Worm (Caenorhabditis elegans): ENCODE results near the gene T19C3.6.

Gene T19C3.6

DNA sequence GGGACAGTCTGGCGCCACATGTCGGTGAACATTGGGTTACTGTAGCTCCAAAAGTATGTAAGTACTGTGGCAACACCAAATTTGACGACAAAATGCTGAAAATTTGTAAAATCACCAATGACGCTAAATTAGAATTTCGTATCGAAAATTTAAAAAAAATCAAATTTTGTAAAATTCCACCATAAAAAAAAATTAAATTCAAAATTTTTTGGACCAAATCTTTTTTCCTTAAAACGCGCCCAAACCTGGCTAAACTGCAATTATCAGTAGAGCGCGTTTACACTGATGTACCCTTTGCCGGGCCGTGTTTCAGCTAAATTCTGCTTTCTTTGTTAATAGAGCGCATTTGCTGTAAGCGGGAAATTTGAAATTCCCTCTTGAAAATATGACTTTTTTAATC lies at the start of gene T19C3.6:
TSS of gene T19C3.6 (minus strand) at position 101 of the 400 bp plus-strand sequence.
- TF ChIP-seq daf-12 (tag; optimal IDR thresholded peaks at IDR 0.05), result no peak
- TF ChIP-seq ceh-9 (tag; optimal IDR thresholded peaks at IDR 0.05), result no peak
- no peak for TF ChIP-seq nhr-11 (tag; optimal IDR thresholded peaks at IDR 0.05)
- TF ChIP-seq skn-1 (tag; optimal IDR thresholded peaks at IDR 0.05), result no peak
- no peak for TF ChIP-seq ZK546.5 (tag; optimal IDR thresholded peaks at IDR 0.05)
- no peak for TF ChIP-seq nhr-23 (tag; optimal IDR thresholded peaks at IDR 0.05)
- no peak for TF ChIP-seq ztf-11 (tag; optimal IDR thresholded peaks at IDR 0.05)
- no peak for TF ChIP-seq ama-1 (optimal IDR thresholded peaks at IDR 0.05)
- TF ChIP-seq snpc-4 (tag; optimal IDR thresholded peaks at IDR 0.05), result no peak
- TF ChIP-seq sea-2 (GFP tag; optimal IDR thresholded peaks at IDR 0.05), result no peak

- TF ChIP-seq unc-62 (GFP tag; optimal IDR thresholded peaks at IDR 0.05), result no peak
- no peak for TF ChIP-seq tbx-2 (tag; optimal IDR thresholded peaks at IDR 0.05)
- TF ChIP-seq mml-1 (tag; optimal IDR thresholded peaks at IDR 0.05), result no peak
- no peak for TF ChIP-seq ceh-16 (tag; optimal IDR thresholded peaks at IDR 0.05)
- TF ChIP-seq ZK546.5 (tag; optimal IDR thresholded peaks at IDR 0.05), result no peak
- no peak for TF ChIP-seq zag-1 (tag; optimal IDR thresholded peaks at IDR 0.05)
- TF ChIP-seq daf-12 (tag; optimal IDR thresholded peaks at IDR 0.05), result no peak
- no peak for TF ChIP-seq nhr-43 (tag; optimal IDR thresholded peaks at IDR 0.05; ENCODE audit: poor library complexity, severe bottlenecking)
- TF ChIP-seq ceh-9 (tag; optimal IDR thresholded peaks at IDR 0.05), result no peak
- no peak for TF ChIP-seq fkh-10 (GFP tag; optimal IDR thresholded peaks at IDR 0.05)
- TF ChIP-seq egl-27 (tag; optimal IDR thresholded peaks at IDR 0.05), result no peak
- no peak for TF ChIP-seq unc-39 (tag; optimal IDR thresholded peaks at IDR 0.05)
- TF ChIP-seq nhr-76 (tag; optimal IDR thresholded peaks at IDR 0.05), result no peak
- TF ChIP-seq nhr-237 (tag; optimal IDR thresholded peaks at IDR 0.05), result no peak
- TF ChIP-seq lin-15B (tag; optimal IDR thresholded peaks at IDR 0.05), result no peak
- no peak for TF ChIP-seq elt-3 (tag; optimal IDR thresholded peaks at IDR 0.05)
- TF ChIP-seq elt-1 (tag; optimal IDR thresholded peaks at IDR 0.05), result no peak
- TF ChIP-seq fkh-2 (tag; optimal IDR thresholded peaks at IDR 0.05), result no peak
- TF ChIP-seq snpc-4 (tag; optimal IDR thresholded peaks at IDR 0.05), result no peak
Measured at ce11 chrIII:675822-676221, 44.5 kb upstream of the T19C3.6 start, which contains the start of gene grk-2. Gene grk-2 (plus strand): TSS chrIII:676122.

ce11 chrIII:675413-675812 lies 44.1 kb upstream of the T19C3.6 start:
- TF ChIP-seq fkh-10 (GFP tag; optimal IDR thresholded peaks at IDR 0.05) (peak; percentile 82), hmg-11 (tag; optimal IDR thresholded peaks at IDR 0.05) (peak; percentile 39), nfya-1 (tag; optimal IDR thresholded peaks at IDR 0.05; ENCODE audit: insufficient read depth) (peak; percentile 40), nhr-23 (tag; optimal IDR thresholded peaks at IDR 0.05) (no peak)

DNA sequence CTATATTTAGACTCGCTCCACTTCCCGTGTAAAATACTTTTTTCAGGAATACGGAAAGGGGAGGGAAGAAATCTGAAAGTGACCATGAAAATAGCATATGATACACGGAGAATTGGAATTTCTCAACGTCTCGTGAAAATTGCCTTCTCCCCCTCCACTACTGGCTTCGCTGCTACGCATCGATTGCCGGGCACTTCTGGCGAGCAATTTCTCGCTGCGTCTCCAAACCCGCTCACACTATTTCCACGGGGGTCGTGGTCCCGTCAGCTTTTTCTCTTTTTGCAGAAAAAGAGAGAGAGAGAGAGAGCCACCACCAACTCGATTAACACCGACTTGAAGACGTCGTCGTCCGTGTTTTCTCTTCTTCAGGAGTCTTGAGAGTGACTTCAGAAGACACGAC lies 39.7 kb upstream of the T19C3.6 start:
- TF ChIP-seq sea-2 (GFP tag; optimal IDR thresholded peaks at IDR 0.05) (no peak), nfya-1 (tag; optimal IDR thresholded peaks at IDR 0.05; ENCODE audit: insufficient read depth) (peak; percentile 85), eor-1 (tag; optimal IDR thresholded peaks at IDR 0.05) (no peak), ceh-82 (tag; optimal IDR thresholded peaks at IDR 0.05) (no peak), hmg-11 (tag; optimal IDR thresholded peaks at IDR 0.05) (peak; percentile 75), ceh-9 (tag; optimal IDR thresholded peaks at IDR 0.05) (no peak), lin-15B (tag; optimal IDR thresholded peaks at IDR 0.05) (peak; percentile 19), fkh-10 (GFP tag; optimal IDR thresholded peaks at IDR 0.05) (peak; percentile 89), pqm-1 (tag; optimal IDR thresholded peaks at IDR 0.05) (no peak), tbx-2 (tag; optimal IDR thresholded peaks at IDR 0.05) (peak; percentile 36), skn-1 (tag; optimal IDR thresholded peaks at IDR 0.05) (no peak), lin-39 (tag; optimal IDR thresholded peaks at IDR 0.05) (peak; percentile 91), nhr-12 (tag; optimal IDR thresholded peaks at IDR 0.05) (no peak), ceh-28 (tag; optimal IDR thresholded peaks at IDR 0.05) (peak; percentile 24), lsy-12 (tag; optimal IDR thresholded peaks at IDR 0.05) (peak; percentile 29)

- TF ChIP-seq R02D3.7 (tag; optimal IDR thresholded peaks at IDR 0.05) (no peak), pha-4 (tag; optimal IDR thresholded peaks at IDR 0.05) (no peak), hmg-11 (tag; optimal IDR thresholded peaks at IDR 0.05) (peak; percentile 86), ama-1 (optimal IDR thresholded peaks at IDR 0.05) (no peak), unc-62 (GFP tag; optimal IDR thresholded peaks at IDR 0.05) (peak; percentile 50), ZK546.5 (tag; optimal IDR thresholded peaks at IDR 0.05) (no peak), daf-12 (tag; optimal IDR thresholded peaks at IDR 0.05) (no peak), nfya-1 (tag; optimal IDR thresholded peaks at IDR 0.05; ENCODE audit: insufficient read depth) (peak; percentile 78), mml-1 (tag; optimal IDR thresholded peaks at IDR 0.05) (no peak), skn-1 (tag; optimal IDR thresholded peaks at IDR 0.05) (no peak), zag-1 (tag; optimal IDR thresholded peaks at IDR 0.05) (no peak), ztf-11 (tag; optimal IDR thresholded peaks at IDR 0.05) (no peak), nhr-67 (tag; optimal IDR thresholded peaks at IDR 0.05) (no peak), nhr-77 (tag; optimal IDR thresholded peaks at IDR 0.05) (no peak), jun-1 (tag; optimal IDR thresholded peaks at IDR 0.05) (no peak), pqm-1 (tag; optimal IDR thresholded peaks at IDR 0.05) (no peak), fos-1 (tag; optimal IDR thresholded peaks at IDR 0.05) (no peak), egl-5 (tag; optimal IDR thresholded peaks at IDR 0.05) (peak; percentile 22), ceh-82 (tag; optimal IDR thresholded peaks at IDR 0.05) (no peak), ceh-16 (tag; optimal IDR thresholded peaks at IDR 0.05) (no peak), tbx-2 (tag; optimal IDR thresholded peaks at IDR 0.05) (peak; percentile 39), nhr-28 (tag; optimal IDR thresholded peaks at IDR 0.05) (no peak), elt-3 (tag; optimal IDR thresholded peaks at IDR 0.05) (no peak), nhr-11 (tag; optimal IDR thresholded peaks at IDR 0.05) (no peak), mdl-1 (tag; optimal IDR thresholded peaks at IDR 0.05) (no peak)
Measured at ce11 chrIII:668303-668893, 37.1 kb upstream of the T19C3.6 start, which contains the start of gene W02B3.3. Gene W02B3.3 (minus strand): TSS chrIII:668433.

Data from whole organism, L3 larva.